Worm (Caenorhabditis elegans) whole organism, mixed stage, embryonic: ENCODE results near the gene clc-17.

Experiments used
- nhr-237 ChIP-seq: fragments of 150-350 bp; optimal IDR thresholded peaks from 2 replicates; lab custom pipeline; 2014; ENCODE audit warnings: missing biosample characterization, missing genetic modification characterization
- snpc-4 ChIP-seq: fragments of 150-350 bp; optimal IDR thresholded peaks from 2 replicates; lab custom pipeline; 2014; ENCODE audit warnings: missing biosample characterization, missing genetic modification characterization
- unc-120 ChIP-seq: sonication (generic microtip); optimal IDR thresholded peaks from 2 replicates; lab custom pipeline; 2017; ENCODE audit warnings: missing genetic modification characterization, missing compliant biosample characterization; ENCODE audit not compliant: poor library complexity, severe bottlenecking
- unc-62 ChIP-seq: fragments of 150-350 bp; optimal IDR thresholded peaks from 2 replicates; lab custom pipeline; 2014; ENCODE audit warnings: missing biosample characterization, missing genetic modification reagents, missing genetic modification characterization
- ztf-11 ChIP-seq: fragments of 150-350 bp; optimal IDR thresholded peaks from 2 replicates; lab custom pipeline; 2014; ENCODE audit warnings: missing biosample characterization, missing genetic modification characterization

- no peak for TF ChIP-seq nhr-237 (tag; lab: Kevin White, UChicago)
- TF ChIP-seq ztf-11 (tag; lab: Kevin White, UChicago), result no peak
- no peak for TF ChIP-seq unc-120 (tag; lab: Kevin White, UChicago)
- TF ChIP-seq unc-62 (GFP tag; lab: Kevin White, UChicago), result no peak
- TF ChIP-seq snpc-4, result no peak
Observed at ce11 chrX:11080170-11080728, 26.9 kb upstream of the clc-17 start, which contains the start of gene sulp-7.
